Worm (Caenorhabditis elegans) whole organism, L4/young adult: ENCODE measurements around the gene scl-18.

Source experiments
- W03F9.2 ChIP-seq: fragments of 150-350 bp; optimal IDR thresholded peaks from 2 replicates; lab custom pipeline; 2014; ENCODE audit warnings: missing biosample characterization, missing genetic modification characterization
- dao-5 ChIP-seq: sonication (generic microtip); optimal IDR thresholded peaks from 2 replicates; lab custom pipeline; 2016; ENCODE audit warnings: missing genotype, missing genetic modification characterization, moderate library complexity, missing compliant biosample characterization
- him-1 ChIP-seq: sonication (generic microtip); optimal IDR thresholded peaks from 2 replicates; lab custom pipeline; 2016; ENCODE audit warnings: missing genotype, missing genetic modification reagents, missing genetic modification characterization, missing compliant biosample characterization

The scl-18 gene

ce11 chrIV:11773692-11774225 lies 19.5 kb upstream of the scl-18 start, which contains the start of gene lips-5:
TSS of gene lips-5 (minus strand) at chrIV:11773742.
- TF ChIP-seq him-1 = no peak
- no peak for TF ChIP-seq dao-5
- TF ChIP-seq W03F9.2 (tag; lab: Kevin White, UChicago) = no peak

DNA sequence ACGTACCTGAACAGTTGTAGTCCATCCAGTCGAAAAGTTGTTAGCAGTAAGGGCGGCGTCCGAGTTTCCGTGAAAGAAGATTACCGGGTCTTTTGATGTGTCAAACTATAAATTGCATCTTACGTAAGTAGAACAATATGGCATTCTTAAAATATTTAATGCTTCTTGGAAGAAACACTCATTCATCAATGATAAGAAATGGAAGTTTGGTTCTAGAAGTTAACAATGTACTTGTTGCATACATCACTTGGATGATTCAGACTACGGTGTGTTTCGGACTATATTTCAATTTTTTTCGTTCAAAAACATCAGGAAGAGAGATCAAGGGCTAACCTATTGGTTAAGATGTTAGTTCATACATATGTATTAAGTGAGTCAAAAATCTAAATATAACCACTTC lies 17.9 kb upstream of the scl-18 start:
- TF ChIP-seq him-1 (no peak), dao-5 (no peak), W03F9.2 (tag; lab: Kevin White, UChicago) (no peak)

ce11 chrIV:11771064-11771463 lies 16.8 kb upstream of the scl-18 start:
- TF ChIP-seq dao-5 = no peak
- no peak for TF ChIP-seq W03F9.2 (tag; lab: Kevin White, UChicago)
- no peak for TF ChIP-seq him-1

ce11 chrIV:11769769-11770168 lies 15.5 kb upstream of the scl-18 start:
- TF ChIP-seq dao-5 = no peak
- no peak for TF ChIP-seq him-1
- TF ChIP-seq W03F9.2 (tag; lab: Kevin White, UChicago) = no peak

- TF ChIP-seq dao-5 = no peak
- peak; percentile 77 for TF ChIP-seq him-1
- no peak for TF ChIP-seq W03F9.2 (tag; lab: Kevin White, UChicago)
Observed at ce11 chrIV:11765507-11765906, 11.3 kb upstream of the scl-18 start.

- TF ChIP-seq W03F9.2 (tag; lab: Kevin White, UChicago) = no peak
- TF ChIP-seq dao-5 = no peak
- TF ChIP-seq him-1 = no peak
Observed at ce11 chrIV:11760700-11761459, 6.7 kb upstream of the scl-18 start, which contains the start of gene T12A7.2. TSS of gene T12A7.2 (minus strand) at chrIV:11761111.

DNA sequence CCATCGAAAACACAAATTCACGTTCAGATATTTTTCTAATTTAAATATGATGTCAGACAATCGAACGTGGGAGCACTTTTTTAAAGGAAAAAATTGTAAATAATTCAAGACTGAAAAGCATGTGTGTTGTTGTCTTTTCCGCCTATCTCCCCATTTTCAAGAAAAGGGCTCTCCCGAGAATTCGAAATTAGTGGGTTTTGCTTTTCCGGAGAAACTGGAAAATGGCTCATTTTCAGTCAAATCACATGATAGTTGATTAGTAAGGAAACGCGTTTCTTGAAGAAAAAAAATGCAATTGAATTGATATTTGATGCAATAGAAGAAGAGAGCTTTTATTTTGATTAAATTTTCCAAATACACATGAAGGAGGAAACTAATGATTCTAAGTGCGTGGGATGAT lies 5.6 kb upstream of the scl-18 start:
- TF ChIP-seq dao-5 (no peak), him-1 (no peak), W03F9.2 (tag; lab: Kevin White, UChicago) (no peak)

- TF ChIP-seq W03F9.2 (tag; lab: Kevin White, UChicago) (no peak), him-1 (peak; percentile 77), dao-5 (no peak)
Observed at ce11 chrIV:11755907-11756306, 1.7 kb upstream of the scl-18 start, which contains the start of gene T12A7.9. TSS of gene T12A7.9 (minus strand) at chrIV:11756007.

DNA sequence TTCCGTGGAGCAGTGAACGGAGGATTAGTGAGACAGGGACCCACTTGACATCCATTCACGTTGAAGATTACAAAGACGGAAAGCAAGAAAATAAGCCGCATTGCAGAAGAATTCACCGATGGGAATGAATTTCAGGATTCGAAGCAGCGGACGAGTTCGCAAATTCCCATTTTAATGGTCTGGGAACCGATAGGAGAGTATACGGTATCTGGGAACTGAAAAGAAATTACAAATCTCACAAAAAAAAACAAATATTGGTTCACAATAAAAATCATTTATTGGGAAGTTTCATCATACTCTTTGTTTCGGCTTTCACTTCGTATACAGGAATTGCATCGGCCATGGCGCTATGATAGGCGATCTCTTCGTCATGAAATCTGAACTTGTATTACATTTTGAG lies 775 bp upstream of the scl-18 start, which contains the start of gene T12A7.10:
Gene T12A7.10 (minus strand): TSS at position 101 of the 400 bp plus-strand sequence.
- TF ChIP-seq dao-5 (no peak), him-1 (no peak), W03F9.2 (tag; lab: Kevin White, UChicago) (no peak)

DNA sequence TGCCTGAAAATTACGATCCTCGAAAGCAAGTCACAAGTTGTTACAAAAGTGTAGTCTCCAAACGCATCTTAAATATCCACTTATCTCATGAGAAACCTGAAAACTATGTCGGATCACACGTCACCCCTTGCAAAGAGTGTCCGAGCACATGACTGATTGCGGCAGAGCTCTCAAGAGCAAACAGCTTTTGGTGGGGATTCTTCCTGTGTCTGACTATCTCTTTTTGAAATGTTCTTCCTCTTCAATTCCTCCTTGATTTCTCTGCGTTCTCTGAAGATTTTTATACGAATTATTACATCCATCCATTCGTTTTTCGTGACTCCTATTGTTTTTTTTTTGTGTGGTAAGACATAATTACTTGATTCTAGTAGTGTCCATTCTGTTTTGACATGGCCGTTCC lies 5.4 kb downstream of the scl-18 start, which contains the start of gene T12A7.6:
Gene T12A7.6 (plus strand): TSS at position 369 of the 400 bp plus-strand sequence.
- TF ChIP-seq W03F9.2 (tag; lab: Kevin White, UChicago) (no peak), him-1 (no peak), dao-5 (no peak)

ce11 chrIV:11745340-11745739 lies 8.9 kb downstream of the scl-18 start, which contains the start of gene gem-4:
TSS of gene gem-4 (plus strand) at chrIV:11745640.
- TF ChIP-seq W03F9.2 (tag; lab: Kevin White, UChicago) (no peak), him-1 (no peak), dao-5 (no peak)

ce11 chrIV:11744287-11744686 lies 9.9 kb downstream of the scl-18 start:
- no peak for TF ChIP-seq W03F9.2 (tag; lab: Kevin White, UChicago)

- TF ChIP-seq W03F9.2 (tag; lab: Kevin White, UChicago) = no peak
- TF ChIP-seq dao-5 = no peak
- TF ChIP-seq him-1 = no peak
Observed at ce11 chrIV:11743813-11744212, 10.4 kb downstream of the scl-18 start.

- TF ChIP-seq W03F9.2 (tag; lab: Kevin White, UChicago) (no peak), dao-5 (no peak), him-1 (no peak)
Observed at ce11 chrIV:11742406-11742805, 11.8 kb downstream of the scl-18 start, which contains the start of gene K01A6.5. TSS of gene K01A6.5 (plus strand) at chrIV:11742706.

DNA sequence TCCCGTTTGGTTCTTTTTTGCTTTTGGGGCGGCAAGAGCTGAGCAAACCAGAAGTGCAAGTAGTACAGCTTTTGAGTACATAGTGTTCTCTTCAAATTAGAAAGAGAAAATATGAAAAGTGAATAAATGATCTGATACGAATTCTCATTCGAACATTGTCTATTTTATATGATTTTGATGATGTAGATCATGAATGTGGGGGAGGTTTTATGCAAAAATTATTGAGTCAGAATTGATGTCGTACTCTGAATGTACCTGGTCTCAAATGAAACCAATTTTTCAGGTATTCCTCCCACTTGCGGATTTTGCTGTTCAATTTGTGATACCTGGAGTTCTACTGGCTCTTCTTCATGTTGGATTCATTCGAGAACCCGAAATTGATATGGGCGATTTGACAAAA lies 14.0 kb downstream of the scl-18 start, which contains the start of gene K01A6.4:
Gene K01A6.4 (minus strand): TSS at position 101 of the 400 bp plus-strand sequence.
- TF ChIP-seq W03F9.2 (tag; lab: Kevin White, UChicago) = no peak
- no peak for TF ChIP-seq him-1
- no peak for TF ChIP-seq dao-5
